Worm (Caenorhabditis elegans): ENCODE data around the gene lhfp-4.

DNA sequence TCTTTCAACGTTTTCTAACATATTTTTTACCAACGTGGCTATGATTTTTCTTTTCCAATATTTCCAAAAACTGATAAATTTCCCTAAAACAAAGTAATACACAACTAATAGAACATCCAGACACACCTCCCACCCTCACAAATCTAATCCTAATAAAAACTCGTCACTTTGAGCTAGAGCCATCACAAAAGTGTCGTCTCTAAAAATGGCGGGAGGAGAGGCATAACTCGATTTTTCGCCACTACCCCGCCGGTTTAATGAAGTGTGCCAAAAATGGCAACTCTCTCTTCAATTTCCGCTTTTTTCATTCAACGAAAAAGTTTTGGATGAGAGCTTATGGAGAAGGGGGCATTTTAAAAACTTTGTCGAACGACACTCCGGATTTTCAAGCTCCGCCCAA lies 42.5 kb upstream of the lhfp-4 start:
- TF ChIP-seq T20F7.1 (GFP tag; optimal IDR thresholded peaks at IDR 0.05) (no peak), ZK546.5 (tag; optimal IDR thresholded peaks at IDR 0.05) (no peak), ceh-20 (GFP tag; IDR thresholded peaks at IDR 0.05) (no peak), F37D6.2 (tag; optimal IDR thresholded peaks at IDR 0.05) (no peak), nhr-6 (tag; optimal IDR thresholded peaks at IDR 0.05) (no peak), zfp-2 (tag; optimal IDR thresholded peaks at IDR 0.05) (no peak), ama-1 (optimal IDR thresholded peaks at IDR 0.05) (no peak), mep-1 (tag; optimal IDR thresholded peaks at IDR 0.05) (no peak), nhr-11 (tag; optimal IDR thresholded peaks at IDR 0.05) (no peak), zag-1 (tag; optimal IDR thresholded peaks at IDR 0.05) (no peak), pha-4 (GFP tag; IDR thresholded peaks at IDR 0.05) (no peak), pha-4 (tag; optimal IDR thresholded peaks at IDR 0.05) (no peak)
